Fruit fly (Drosophila melanogaster) whole organism, prepupa: ENCODE results near the gene CG13737.

ENCODE experiments used
- CG11294 ChIP-seq: fragments of 200-800 bp; sonication (Bioruptor generic); IDR thresholded peaks from 2 replicates; pipeline ENCODE4 v1.3.6; 2022; ENCODE audit warnings: missing biosample characterization, missing genetic modification characterization
- CG11762 ChIP-seq: fragments of 200-800 bp; sonication (Bioruptor generic); optimal IDR thresholded peaks from 3 replicates; lab custom pipeline; 2016; ENCODE audit warnings: missing biosample characterization, missing genetic modification characterization; ENCODE audit not compliant: insufficient read depth
- CG16779 ChIP-seq: fragments of 200-800 bp; sonication (Bioruptor generic); optimal IDR thresholded peaks from 3 replicates; lab custom pipeline; 2017; ENCODE audit warnings: missing biosample characterization, mild to moderate bottlenecking, missing genetic modification characterization
- CG31627 ChIP-seq: fragments of 200-800 bp; sonication (Bioruptor generic); optimal IDR thresholded peaks from 3 replicates; lab custom pipeline; 2016; ENCODE audit warnings: missing biosample characterization, missing genetic modification characterization
- CG6163 ChIP-seq: fragments of 200-800 bp; sonication (Bioruptor generic); IDR thresholded peaks from 3 replicates; pipeline ENCODE4 v1.3.6; 2022; ENCODE audit warnings: missing biosample characterization, missing genetic modification characterization
- Ets21C ChIP-seq: fragments of 200-800 bp; sonication (Bioruptor generic); optimal IDR thresholded peaks from 3 replicates; lab custom pipeline; 2016; ENCODE audit warnings: missing biosample characterization, missing genetic modification characterization
- Lpt ChIP-seq: fragments of 200-800 bp; sonication (Bioruptor generic); optimal IDR thresholded peaks from 3 replicates; lab custom pipeline; 2016; ENCODE audit warnings: missing biosample characterization, missing genetic modification characterization
- Sox102F ChIP-seq: fragments of 200-800 bp; sonication (Bioruptor generic); optimal IDR thresholded peaks from 2 replicates; lab custom pipeline; 2016; ENCODE audit warnings: missing biosample characterization, mild to moderate bottlenecking, missing genetic modification characterization
- dac ChIP-seq: fragments of 200-800 bp; sonication (Bioruptor generic); optimal IDR thresholded peaks from 2 replicates; lab custom pipeline; 2017; ENCODE audit warnings: missing biosample characterization, mild to moderate bottlenecking, missing genetic modification characterization
- eg ChIP-seq: fragments of 200-800 bp; sonication (Bioruptor generic); IDR thresholded peaks from 3 replicates; pipeline ENCODE4 v1.3.6; 2022; ENCODE audit warnings: missing biosample characterization, missing genetic modification characterization
- spab ChIP-seq: fragments of 200-800 bp; sonication (Bioruptor generic); optimal IDR thresholded peaks from 2 replicates; lab custom pipeline; 2017; ENCODE audit warnings: missing biosample characterization, mild to moderate bottlenecking, missing genetic modification characterization, missing genetic modification reagents

DNA sequence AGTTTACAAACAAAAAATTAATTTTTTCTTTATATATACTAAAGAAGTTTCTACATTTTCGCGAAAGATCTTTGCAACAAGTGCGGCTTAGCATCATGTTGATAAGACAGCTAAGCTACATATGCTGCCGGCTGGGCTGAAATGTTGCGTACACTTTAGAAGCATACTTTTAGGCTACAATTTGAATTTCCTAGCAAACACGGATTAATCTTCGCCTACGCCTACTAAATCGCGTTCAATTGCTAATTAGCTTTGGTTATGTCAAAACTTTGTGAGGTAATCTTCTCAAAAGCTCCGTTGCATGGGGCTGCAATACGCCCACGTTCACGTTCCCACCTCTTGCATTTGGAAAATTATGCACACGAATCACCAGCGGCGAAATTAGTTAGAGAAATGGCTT is 1.8 kb upstream of the CG13737 start:
- TF ChIP-seq CG6163 (GFP tag; lab: Robert Waterston, UW), result no peak
- TF ChIP-seq spab, result no peak
- no peak for TF ChIP-seq CG16779 (tag; lab: Kevin White, UChicago)
- no peak for TF ChIP-seq CG31627 (GFP tag; lab: Kevin White, UChicago)
- TF ChIP-seq Lpt (GFP tag; lab: Kevin White, UChicago), result no peak
- TF ChIP-seq CG11762 (GFP tag; lab: Kevin White, UChicago), result no peak
- no peak for TF ChIP-seq CG11294
- no peak for TF ChIP-seq dac (GFP tag; lab: Kevin White, UChicago)
- TF ChIP-seq Sox102F (GFP tag; lab: Kevin White, UChicago), result no peak
- TF ChIP-seq Ets21C (GFP tag; lab: Kevin White, UChicago), result no peak
- TF ChIP-seq eg (GFP tag; lab: Robert Waterston, UW), result no peak
